Worm (Caenorhabditis elegans): ENCODE results near the gene pkhm-2.

The pkhm-2 gene

DNA sequence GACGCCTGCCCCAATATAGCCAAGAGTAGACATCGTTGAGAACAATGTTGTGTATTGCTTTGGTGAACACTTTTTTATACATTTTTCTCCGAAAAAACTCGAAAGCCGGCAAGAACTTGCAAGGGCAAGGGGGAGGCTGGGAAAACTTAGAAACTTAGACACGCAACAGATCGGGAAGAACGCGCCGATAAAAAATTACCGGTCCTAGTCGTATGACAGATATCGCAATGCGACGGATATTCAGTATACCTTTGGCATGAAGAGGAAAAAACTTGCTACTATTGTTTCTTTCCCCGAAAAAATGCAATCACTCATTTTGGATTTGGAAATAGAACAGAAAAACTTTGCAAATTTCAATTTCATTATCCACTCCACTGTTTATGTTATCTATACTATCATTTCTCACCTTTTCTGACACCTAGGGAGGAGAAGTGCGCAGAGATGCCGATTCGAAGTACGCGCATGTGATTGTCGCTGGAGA is 4.8 kb downstream of the pkhm-2 start, which contains the start of gene col-41:
col-41 (minus strand) TSS at position 51 of the 481 bp plus-strand sequence.
- TF ChIP-seq elt-4 (tag; optimal IDR thresholded peaks at IDR 0.05) (no peak), rnt-1 (tag; optimal IDR thresholded peaks at IDR 0.05) (no peak), unc-42 (tag; optimal IDR thresholded peaks at IDR 0.05) (no peak), pat-9 (tag; optimal IDR thresholded peaks at IDR 0.05) (no peak), ceh-31 (tag; optimal IDR thresholded peaks at IDR 0.05) (no peak), odd-2 (tag; optimal IDR thresholded peaks at IDR 0.05) (no peak), ceh-24 (tag; optimal IDR thresholded peaks at IDR 0.05) (no peak), pag-3 (tag; optimal IDR thresholded peaks at IDR 0.05; ENCODE audit: borderline replicate concordance) (no peak), unc-55 (GFP tag; optimal IDR thresholded peaks at IDR 0.05) (no peak), ceh-9 (tag; optimal IDR thresholded peaks at IDR 0.05) (no peak), C08G9.2 (tag; optimal IDR thresholded peaks at IDR 0.05) (no peak), ttx-3 (tag; optimal IDR thresholded peaks at IDR 0.05) (no peak), syd-9 (tag; optimal IDR thresholded peaks at IDR 0.05) (no peak), fkh-10 (GFP tag; optimal IDR thresholded peaks at IDR 0.05) (no peak), hlh-13 (GFP tag; optimal IDR thresholded peaks at IDR 0.05) (no peak)

- TF ChIP-seq odd-2 (tag; optimal IDR thresholded peaks at IDR 0.05): no peak
- no peak for TF ChIP-seq hlh-30 (tag; optimal IDR thresholded peaks at IDR 0.05; ENCODE audit: insufficient read depth)
- no peak for TF ChIP-seq npax-4 (tag; optimal IDR thresholded peaks at IDR 0.05)
- TF ChIP-seq pqm-1 (tag; optimal IDR thresholded peaks at IDR 0.05): no peak
- no peak for TF ChIP-seq dve-1 (tag; optimal IDR thresholded peaks at IDR 0.05)
- no peak for TF ChIP-seq che-1 (tag; optimal IDR thresholded peaks at IDR 0.05)
- no peak for TF ChIP-seq fax-1 (tag; optimal IDR thresholded peaks at IDR 0.05)
- no peak for TF ChIP-seq elt-2 (tag; optimal IDR thresholded peaks at IDR 0.05)
- TF ChIP-seq unc-3 (GFP tag; conservative IDR thresholded peaks at IDR 0.05): no peak
- TF ChIP-seq unc-3 (tag; optimal IDR thresholded peaks at IDR 0.05): no peak
- no peak for TF ChIP-seq ceh-45 (GFP tag; IDR thresholded peaks at IDR 0.05)
Measured at ce11 chrX:15175211-15175610, 6.1 kb downstream of the pkhm-2 start.

DNA sequence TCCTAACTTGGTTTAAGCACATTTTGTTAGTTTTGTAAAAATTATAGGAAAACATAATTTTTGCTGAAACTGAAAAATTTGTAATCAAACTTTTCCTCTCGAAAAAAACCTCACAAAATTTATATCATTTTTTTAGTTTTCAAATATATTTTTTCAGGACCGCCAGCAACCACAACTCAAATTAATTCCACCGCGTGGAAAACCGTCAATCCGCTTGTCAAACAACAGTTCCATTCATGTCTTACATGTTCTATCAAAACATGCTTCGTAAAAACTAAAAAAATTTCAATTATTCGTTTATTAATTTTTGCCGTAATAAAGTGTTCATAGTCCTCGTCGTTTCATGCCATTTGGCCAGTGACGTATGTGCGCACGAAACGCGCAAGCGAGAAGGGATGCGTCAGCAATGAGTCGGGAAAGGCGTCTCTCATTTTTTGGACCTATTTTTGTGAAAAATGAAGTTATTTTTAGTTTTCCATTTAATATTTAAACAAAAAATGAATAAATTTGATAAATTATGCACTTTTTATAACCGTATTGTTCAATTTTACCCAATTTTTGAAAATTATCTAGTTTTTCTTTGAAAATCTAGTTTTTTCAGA is 7.9 kb downstream of the pkhm-2 start, which contains the start of gene ucr-2.2:
ucr-2.2 (plus strand) TSS at position 602 of the 602 bp plus-strand sequence.
- TF ChIP-seq pat-9 (tag; optimal IDR thresholded peaks at IDR 0.05) (peak; percentile 39), ceh-14 (tag; optimal IDR thresholded peaks at IDR 0.05) (peak; percentile 27), ceh-18 (tag; optimal IDR thresholded peaks at IDR 0.05) (peak; percentile 45), pros-1 (tag; optimal IDR thresholded peaks at IDR 0.05) (no peak), che-1 (tag; optimal IDR thresholded peaks at IDR 0.05) (peak; percentile 32), nfya-1 (tag; optimal IDR thresholded peaks at IDR 0.05) (peak; percentile 60), ets-4 (tag; optimal IDR thresholded peaks at IDR 0.05) (peak; percentile 8), C08G9.2 (tag; optimal IDR thresholded peaks at IDR 0.05) (no peak), ztf-16 (tag; optimal IDR thresholded peaks at IDR 0.05) (peak; percentile 21), pha-2 (tag; optimal IDR thresholded peaks at IDR 0.05) (peak; percentile 9), unc-86 (tag; optimal IDR thresholded peaks at IDR 0.05) (peak; percentile 33), ceh-19 (GFP tag; optimal IDR thresholded peaks at IDR 0.05) (no peak), eyg-1 (tag; optimal IDR thresholded peaks at IDR 0.05) (no peak), sox-4 (tag; optimal IDR thresholded peaks at IDR 0.05) (peak; percentile 29), dmd-4 (tag; optimal IDR thresholded peaks at IDR 0.05; ENCODE audit: borderline replicate concordance) (no peak), ceh-24 (tag; optimal IDR thresholded peaks at IDR 0.05) (no peak), unc-3 (GFP tag; conservative IDR thresholded peaks at IDR 0.05) (no peak), unc-3 (tag; optimal IDR thresholded peaks at IDR 0.05) (no peak), gmeb-2 (tag; optimal IDR thresholded peaks at IDR 0.05) (peak; percentile 23), tbx-2 (tag; optimal IDR thresholded peaks at IDR 0.05) (peak; percentile 45), T23F11.4 (GFP tag; optimal IDR thresholded peaks at IDR 0.05) (no peak), mec-3 (tag; optimal IDR thresholded peaks at IDR 0.05; ENCODE audit: borderline replicate concordance) (no peak), ceh-2 (tag; optimal IDR thresholded peaks at IDR 0.05) (peak; percentile 13), ref-2 (tag; optimal IDR thresholded peaks at IDR 0.05) (peak; percentile 25), fax-1 (tag; optimal IDR thresholded peaks at IDR 0.05) (no peak), hlh-15 (tag; optimal IDR thresholded peaks at IDR 0.05) (no peak), tbx-7 (tag; optimal IDR thresholded peaks at IDR 0.05) (no peak), madf-2 (tag; optimal IDR thresholded peaks at IDR 0.05) (peak; percentile 52), fkh-6 (tag; optimal IDR thresholded peaks at IDR 0.05) (no peak), ceh-48 (tag; optimal IDR thresholded peaks at IDR 0.05) (no peak), zip-5 (tag; optimal IDR thresholded peaks at IDR 0.05) (no peak)

All from whole organism, late embryonic.